Worm (Caenorhabditis elegans) whole organism, L3 larva: Measurements from ENCODE around the gene pfk-1.1.

ENCODE experiments used
- R02D3.7 ChIP-seq: fragments of 150-350 bp; optimal IDR thresholded peaks from 2 replicates; lab custom pipeline; 2014; ENCODE audit warnings: missing biosample characterization, missing genetic modification characterization
- ZK546.5 ChIP-seq: sonication (generic microtip); optimal IDR thresholded peaks from 2 replicates; lab custom pipeline; 2017; ENCODE audit warnings: missing biosample characterization, missing genetic modification characterization
- ama-1 ChIP-seq: fragments of 150-350 bp; optimal IDR thresholded peaks from 2 replicates; lab custom pipeline; 2018
- egl-27 ChIP-seq: sonication (generic microtip); optimal IDR thresholded peaks from 4 replicates; lab custom pipeline; 2017; ENCODE audit warnings: missing biosample characterization, missing genetic modification reagents, missing genetic modification characterization
- fkh-10 ChIP-seq: sonication (generic microtip); optimal IDR thresholded peaks from 2 replicates; lab custom pipeline; 2017; ENCODE audit warnings: missing biosample characterization, missing genetic modification reagents, missing genetic modification characterization
- fos-1 ChIP-seq: fragments of 150-350 bp; optimal IDR thresholded peaks from 2 replicates; lab custom pipeline; 2014; ENCODE audit warnings: missing biosample characterization, missing genetic modification characterization
- lin-39 ChIP-seq: fragments of 150-350 bp; optimal IDR thresholded peaks from 2 replicates; lab custom pipeline; 2018; ENCODE audit warnings: missing biosample characterization, missing genetic modification reagents, missing genetic modification characterization
- nhr-76 ChIP-seq: fragments of 150-350 bp; sonication (generic microtip); optimal IDR thresholded peaks from 5 replicates; lab custom pipeline; 2014; ENCODE audit warnings: missing biosample characterization, missing genetic modification characterization
- nhr-77 ChIP-seq: fragments of 150-350 bp; optimal IDR thresholded peaks from 2 replicates; lab custom pipeline; 2014; ENCODE audit warnings: missing biosample characterization, missing genetic modification characterization
- pqm-1 ChIP-seq: fragments of 150-350 bp; optimal IDR thresholded peaks from 2 replicates; lab custom pipeline; 2017; ENCODE audit warnings: missing biosample characterization, missing genetic modification characterization, inconsistent platforms
- snpc-4 ChIP-seq: fragments of 150-350 bp; optimal IDR thresholded peaks from 2 replicates; lab custom pipeline; 2014; ENCODE audit warnings: missing biosample characterization, missing genetic modification characterization
- tbx-2 ChIP-seq: sonication (generic microtip); optimal IDR thresholded peaks from 2 replicates; lab custom pipeline; 2016; ENCODE audit warnings: mild to moderate bottlenecking, missing genetic modification characterization, missing compliant biosample characterization
- zag-1 ChIP-seq: fragments of 150-350 bp; optimal IDR thresholded peaks from 2 replicates; lab custom pipeline; 2014; ENCODE audit warnings: missing biosample characterization, missing genetic modification characterization

- TF ChIP-seq snpc-4 (tag; lab: Kevin White, UChicago) (no peak), lin-39 (tag; lab: Kevin White, UChicago) (no peak), ZK546.5 (tag; lab: Kevin White, UChicago) (no peak), fos-1 (tag; lab: Kevin White, UChicago) (no peak), pqm-1 (tag; lab: Kevin White, UChicago) (no peak), nhr-76 (tag; lab: Kevin White, UChicago) (no peak), nhr-77 (tag; lab: Kevin White, UChicago) (no peak), tbx-2 (no peak), zag-1 (tag; lab: Kevin White, UChicago) (no peak), fkh-10 (GFP tag; lab: Kevin White, UChicago) (no peak), egl-27 (tag; lab: Kevin White, UChicago) (no peak), R02D3.7 (no peak), ama-1 (no peak)
Measured at ce11 chrX:2907296-2907873, 33.3 kb upstream of the pfk-1.1 start.
